Fruit fly (Drosophila melanogaster) whole organism, prepupa: Measurements from ENCODE around the gene CG34175.
A peak's percentile ranks its signal among the peaks of the same experiment; 100 is the strongest.

Experiments used
- Blimp-1 ChIP-seq: fragments of 200-800 bp; sonication (Bioruptor generic); optimal IDR thresholded peaks from 3 replicates; lab custom pipeline; 2017; ENCODE audit warnings: missing biosample characterization, missing genetic modification characterization, mild to moderate bottlenecking, moderate library complexity, missing genetic modification reagents
- CG15336 ChIP-seq: fragments of 200-800 bp; sonication (Bioruptor generic); IDR thresholded peaks from 2 replicates; pipeline ENCODE4 v1.3.6; 2022; ENCODE audit warnings: missing biosample characterization, missing genetic modification characterization
- CG1621 ChIP-seq: fragments of 200-800 bp; sonication (Bioruptor generic); optimal IDR thresholded peaks from 3 replicates; lab custom pipeline; 2018; ENCODE audit warnings: missing biosample characterization, mild to moderate bottlenecking, missing genetic modification characterization
- CG3032 ChIP-seq: fragments of 200-800 bp; optimal IDR thresholded peaks from 2 replicates; lab custom pipeline; 2019; ENCODE audit warnings: missing biosample characterization, mild to moderate bottlenecking, missing genetic modification characterization, moderate library complexity
- CG31627 ChIP-seq: fragments of 200-800 bp; sonication (Bioruptor generic); optimal IDR thresholded peaks from 3 replicates; lab custom pipeline; 2016; ENCODE audit warnings: missing biosample characterization, missing genetic modification characterization
- Eip78C ChIP-seq: fragments of 200-800 bp; sonication (Bioruptor generic); peaks from one replicate; lab custom pipeline; 2016; ENCODE audit warnings: missing biosample characterization, missing genetic modification characterization
- Ets96B ChIP-seq: fragments of 200-800 bp; optimal IDR thresholded peaks from 2 replicates; lab custom pipeline; 2019; ENCODE audit warnings: missing biosample characterization, mild to moderate bottlenecking, missing genetic modification characterization, moderate library complexity
- Sox14 ChIP-seq: fragments of 200-800 bp; sonication (Bioruptor generic); optimal IDR thresholded peaks from 3 replicates; lab custom pipeline; 2016; ENCODE audit warnings: missing biosample characterization, missing genetic modification characterization
- fd85E ChIP-seq: fragments of 200-800 bp; sonication (Bioruptor generic); optimal IDR thresholded peaks from 3 replicates; lab custom pipeline; 2016; ENCODE audit warnings: missing biosample characterization, missing genetic modification characterization
- net ChIP-seq: fragments of 200-800 bp; sonication (Bioruptor generic); optimal IDR thresholded peaks from 3 replicates; lab custom pipeline; 2016; ENCODE audit warnings: missing biosample characterization, missing genetic modification characterization
- ss ChIP-seq, 2 experiments: fragments of 200-800 bp; sonication (Bioruptor generic); optimal IDR thresholded peaks; 2 replicates in 1 of 2; 3 replicates in 1 of 2; lab custom pipeline; 2017 to 2018; ENCODE audit warnings: mild to moderate bottlenecking in 2 of 2, missing biosample characterization in 2 of 2, missing genetic modification characterization in 2 of 2, moderate library complexity in 1 of 2

DNA sequence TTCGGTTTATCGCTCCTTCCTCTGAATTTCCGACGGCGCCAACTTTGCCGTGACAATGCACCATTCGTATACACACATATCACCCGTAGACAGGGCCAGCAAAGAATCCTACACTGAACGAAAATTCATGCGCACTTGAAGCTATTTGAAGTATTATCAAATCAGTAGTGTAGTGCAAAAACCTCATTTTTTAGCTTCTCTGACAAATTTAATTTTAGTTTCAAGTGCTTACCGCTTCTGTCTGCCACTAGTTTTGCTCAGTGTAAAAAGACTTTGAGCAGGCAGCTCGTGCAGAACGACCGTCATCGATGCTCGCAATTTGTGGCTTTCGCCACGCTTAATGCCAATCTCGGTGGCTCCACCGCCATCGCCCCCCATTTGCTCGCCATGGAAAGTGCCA is 47.0 kb downstream of the CG34175 start:
- TF ChIP-seq CG15336 (GFP tag; lab: Robert Waterston, UW) (peak; percentile 87), Ets96B (tag; lab: Kevin White, UChicago) (peak; percentile 71), fd85E (no peak), ss (GFP tag; optimal IDR thresholded peaks at IDR 0.05; lab: Kevin White, UChicago) (no peak), Blimp-1 (GFP tag; lab: Kevin White, UChicago) (no peak), CG1621 (peak; percentile 74), CG31627 (GFP tag; lab: Kevin White, UChicago) (peak; percentile 72), Eip78C (GFP tag; lab: Kevin White, UChicago) (peak; percentile 90), Sox14 (GFP tag; lab: Kevin White, UChicago) (peak; percentile 77), net (GFP tag; lab: Kevin White, UChicago) (no peak), CG3032 (tag; lab: Kevin White, UChicago) (peak; percentile 64)
